Fruit fly (Drosophila melanogaster) whole organism, embryonic: ENCODE measurements around the gene GluRIA.

Source experiments
- Abd-B ChIP-seq: fragments of 200-800 bp; sonication (Bioruptor generic); optimal IDR thresholded peaks from 2 replicates; lab custom pipeline; 2018; ENCODE audit warnings: missing biosample characterization, mild to moderate bottlenecking, missing genetic modification characterization, moderate library complexity
- CG10366 ChIP-seq: fragments of 200-800 bp; sonication (Bioruptor generic); IDR thresholded peaks from 2 replicates; pipeline ENCODE4 v1.3.6; 2022; ENCODE audit warnings: missing biosample characterization, missing genetic modification characterization
- CG10654 ChIP-seq: fragments of 200-800 bp; sonication (Bioruptor generic); optimal IDR thresholded peaks from 2 replicates; lab custom pipeline; 2016; ENCODE audit warnings: missing biosample characterization, missing genetic modification characterization
- CG10959 ChIP-seq: fragments of 200-800 bp; sonication (Bioruptor generic); IDR thresholded peaks from 2 replicates; pipeline ENCODE4 v1.3.6; 2022; ENCODE audit warnings: missing biosample characterization, missing genetic modification characterization
- CG11504 ChIP-seq: fragments of 200-800 bp; sonication (Bioruptor generic); optimal IDR thresholded peaks from 3 replicates; lab custom pipeline; 2019; ENCODE audit warnings: missing biosample characterization, mild to moderate bottlenecking, missing genetic modification characterization, moderate library complexity
- CG11560 ChIP-seq: fragments of 200-800 bp; sonication (Bioruptor generic); IDR thresholded peaks from 3 replicates; pipeline ENCODE4 v1.3.6; 2022; ENCODE audit warnings: missing biosample characterization, missing genetic modification characterization
- CG13775 ChIP-seq: fragments of 200-800 bp; sonication (Bioruptor generic); optimal IDR thresholded peaks from 3 replicates; lab custom pipeline; 2017; ENCODE audit warnings: missing biosample characterization, mild to moderate bottlenecking, missing genetic modification characterization
- CG14860 ChIP-seq: fragments of 200-800 bp; sonication (Bioruptor generic); IDR thresholded peaks from 3 replicates; pipeline ENCODE4 v1.3.6; 2022; ENCODE audit warnings: missing biosample characterization, missing genetic modification characterization; ENCODE audit not compliant: partially characterized antibody
- CG16779 ChIP-seq: fragments of 200-800 bp; sonication (Bioruptor generic); IDR thresholded peaks from 2 replicates; pipeline ENCODE4 v1.3.6; 2022; ENCODE audit warnings: missing biosample characterization, missing genetic modification characterization
- CG17802 ChIP-seq: fragments of 200-800 bp; sonication (Bioruptor generic); optimal IDR thresholded peaks from 2 replicates; lab custom pipeline; 2018; ENCODE audit warnings: missing biosample characterization, mild to moderate bottlenecking, missing genetic modification characterization, moderate library complexity
- CG18476 ChIP-seq: fragments of 200-800 bp; sonication (Bioruptor generic); optimal IDR thresholded peaks from 2 replicates; lab custom pipeline; 2016; ENCODE audit warnings: missing biosample characterization, mild to moderate bottlenecking, missing genetic modification characterization
- CG2129 ChIP-seq: fragments of 200-800 bp; sonication (Bioruptor generic); IDR thresholded peaks from 2 replicates; pipeline ENCODE4 v1.3.6; 2022; ENCODE audit warnings: missing biosample characterization, missing genetic modification characterization; ENCODE audit not compliant: partially characterized antibody
- CG30020 ChIP-seq: fragments of 200-800 bp; optimal IDR thresholded peaks from 2 replicates; lab custom pipeline; 2019; ENCODE audit warnings: missing biosample characterization, mild to moderate bottlenecking, missing genetic modification characterization, moderate library complexity
- CG31441 ChIP-seq: fragments of 200-800 bp; sonication (Bioruptor generic); IDR thresholded peaks from 2 replicates; pipeline ENCODE4 v1.3.6; 2022; ENCODE audit warnings: missing biosample characterization, missing genetic modification characterization
- CG3407 ChIP-seq: fragments of 200-800 bp; sonication (Bioruptor generic); optimal IDR thresholded peaks from 2 replicates; lab custom pipeline; 2018; ENCODE audit warnings: missing biosample characterization, mild to moderate bottlenecking, missing genetic modification characterization
- CG3726 ChIP-seq: fragments of 200-800 bp; sonication (Bioruptor generic); IDR thresholded peaks from 3 replicates; pipeline ENCODE4, ENCODE4 v1.3.6; 2022; ENCODE audit warnings: missing biosample characterization, missing genetic modification characterization
- CG43689 ChIP-seq: fragments of 200-800 bp; sonication (Bioruptor generic); IDR thresholded peaks from 2 replicates; pipeline ENCODE4 v1.3.6; 2022; ENCODE audit warnings: missing biosample characterization, missing genetic modification characterization
- CG4707 ChIP-seq: fragments of 200-800 bp; sonication (Bioruptor generic); optimal IDR thresholded peaks from 2 replicates; lab custom pipeline; 2018; ENCODE audit warnings: missing biosample characterization, mild to moderate bottlenecking, missing genetic modification characterization, moderate library complexity
- CG6254 ChIP-seq: fragments of 200-800 bp; sonication (Bioruptor generic); optimal IDR thresholded peaks from 3 replicates; lab custom pipeline; 2017; ENCODE audit warnings: mild to moderate bottlenecking, missing biosample characterization, missing genetic modification reagents, missing genetic modification characterization
- CG7372 ChIP-seq: fragments of 200-800 bp; sonication (Bioruptor generic); IDR thresholded peaks from 2 replicates; pipeline ENCODE4 v1.3.6; 2022; ENCODE audit warnings: missing biosample characterization, missing genetic modification characterization
- CG9727 ChIP-seq: fragments of 200-800 bp; sonication (Bioruptor generic); optimal IDR thresholded peaks from 3 replicates; lab custom pipeline; 2017; ENCODE audit warnings: missing biosample characterization, mild to moderate bottlenecking, missing genetic modification characterization
- CG9932 ChIP-seq: fragments of 200-800 bp; sonication (Bioruptor generic); IDR thresholded peaks from 2 replicates; pipeline ENCODE4 v1.3.6; 2022; ENCODE audit warnings: missing biosample characterization, missing genetic modification characterization
- Dbx ChIP-seq: fragments of 200-800 bp; sonication (Bioruptor generic); IDR thresholded peaks from 3 replicates; pipeline ENCODE4 v1.3.6; 2022; ENCODE audit warnings: missing biosample characterization, missing genetic modification characterization
- Dfd ChIP-seq, 2 experiments: fragments of >200 bp; optimal IDR thresholded peaks; 2 replicates each; lab custom pipeline; 2017; ENCODE audit warnings: missing biosample characterization in 2 of 2, missing genetic modification characterization in 2 of 2
- ERR ChIP-seq: fragments of 200-800 bp; sonication (Bioruptor generic); optimal IDR thresholded peaks from 2 replicates; lab custom pipeline; 2016; ENCODE audit warnings: missing biosample characterization, missing genetic modification characterization
- HHEX ChIP-seq: fragments of 200-800 bp; sonication (Bioruptor generic); optimal IDR thresholded peaks from 3 replicates; lab custom pipeline; 2017; ENCODE audit warnings: missing biosample characterization, mild to moderate bottlenecking, missing genetic modification characterization, missing genetic modification reagents
- HLHmδ ChIP-seq: fragments of 200-800 bp; sonication (Bioruptor generic); optimal IDR thresholded peaks from 2 replicates; lab custom pipeline; 2018; ENCODE audit warnings: missing biosample characterization, mild to moderate bottlenecking, missing genetic modification characterization, moderate library complexity
- Hey ChIP-seq: fragments of 200-800 bp; sonication (Bioruptor generic); optimal IDR thresholded peaks from 3 replicates; lab custom pipeline; 2018; ENCODE audit warnings: missing biosample characterization, mild to moderate bottlenecking, missing genetic modification characterization
- Hr39 ChIP-seq: fragments of >200 bp; optimal IDR thresholded peaks from 2 replicates; lab custom pipeline; 2017
- Hsf ChIP-seq: fragments of 200-800 bp; sonication (Bioruptor generic); optimal IDR thresholded peaks from 3 replicates; lab custom pipeline; 2016; ENCODE audit warnings: missing biosample characterization, missing genetic modification characterization
- Meics ChIP-seq: fragments of 200-800 bp; sonication (Bioruptor generic); optimal IDR thresholded peaks from 2 replicates; lab custom pipeline; 2017; ENCODE audit warnings: missing biosample characterization, mild to moderate bottlenecking, missing genetic modification characterization
- NC2β ChIP-seq: fragments of 200-800 bp; sonication (Bioruptor generic); optimal IDR thresholded peaks from 2 replicates; lab custom pipeline; 2016; ENCODE audit warnings: missing biosample characterization, missing genetic modification characterization
- Scr ChIP-seq: fragments of 200-800 bp; sonication (Bioruptor generic); IDR thresholded peaks from 2 replicates; pipeline ENCODE4 v1.3.6; 2022; ENCODE audit warnings: missing biosample characterization, missing genetic modification characterization; ENCODE audit not compliant: partially characterized antibody
- Vsx1 ChIP-seq: fragments of 200-800 bp; sonication (Bioruptor generic); optimal IDR thresholded peaks from 2 replicates; lab custom pipeline; 2017; ENCODE audit warnings: missing biosample characterization, mild to moderate bottlenecking, missing genetic modification characterization, missing genetic modification reagents
- abd-A ChIP-seq: fragments of 200-800 bp; sonication (Bioruptor generic); optimal IDR thresholded peaks from 3 replicates; lab custom pipeline; 2019; ENCODE audit warnings: missing biosample characterization, mild to moderate bottlenecking, missing genetic modification characterization, moderate library complexity
- ac ChIP-seq: fragments of 200-800 bp; sonication (Bioruptor generic); optimal IDR thresholded peaks from 3 replicates; lab custom pipeline; 2017; ENCODE audit warnings: missing biosample characterization, mild to moderate bottlenecking, missing genetic modification characterization
- ase ChIP-seq: fragments of 200-800 bp; sonication (Bioruptor generic); IDR thresholded peaks from 3 replicates; pipeline ENCODE4 v1.3.6; 2022; ENCODE audit warnings: missing biosample characterization, missing genetic modification characterization
- br ChIP-seq: fragments of >200 bp; optimal IDR thresholded peaks from 2 replicates; lab custom pipeline; 2017
- bsh ChIP-seq, 2 experiments: fragments of 200-800 bp; sonication (Bioruptor generic); optimal IDR thresholded peaks; 2 replicates each; lab custom pipeline; 2017 to 2018; ENCODE audit warnings: mild to moderate bottlenecking in 2 of 2, missing biosample characterization in 2 of 2, missing genetic modification characterization in 2 of 2, moderate library complexity in 1 of 2
- cato ChIP-seq: fragments of 200-800 bp; sonication (Bioruptor generic); optimal IDR thresholded peaks from 2 replicates; lab custom pipeline; 2016; ENCODE audit warnings: missing biosample characterization, missing genetic modification characterization, borderline replicate concordance
- disco-r ChIP-seq: fragments of 200-800 bp; sonication (Bioruptor generic); optimal IDR thresholded peaks from 2 replicates; lab custom pipeline; 2016; ENCODE audit warnings: missing biosample characterization, missing genetic modification characterization
- fu2 ChIP-seq: fragments of 200-800 bp; sonication (Bioruptor generic); optimal IDR thresholded peaks from 2 replicates; lab custom pipeline; 2016; ENCODE audit warnings: missing biosample characterization, missing genetic modification characterization
- gce ChIP-seq: fragments of 200-800 bp; sonication (Bioruptor generic); IDR thresholded peaks from 3 replicates; pipeline ENCODE4 v1.3.6; 2022; ENCODE audit warnings: missing biosample characterization, missing genetic modification characterization
- gro ChIP-seq: fragments of 200-800 bp; sonication (Bioruptor generic); optimal IDR thresholded peaks from 2 replicates; lab custom pipeline; 2016; ENCODE audit warnings: missing biosample characterization, missing genetic modification characterization
- ind ChIP-seq: fragments of 200-800 bp; sonication (Bioruptor generic); optimal IDR thresholded peaks from 3 replicates; lab custom pipeline; 2016; ENCODE audit warnings: missing biosample characterization, missing genetic modification characterization
- insv ChIP-seq, 2 experiments: fragments of 200-800 bp; sonication (Bioruptor generic); optimal IDR thresholded peaks; 3 replicates each; lab custom pipeline; 2016 to 2018; ENCODE audit warnings: missing biosample characterization in 2 of 2, missing genetic modification characterization in 2 of 2
- lab ChIP-seq: fragments of 200-800 bp; sonication (Bioruptor generic); optimal IDR thresholded peaks from 3 replicates; lab custom pipeline; 2017; ENCODE audit warnings: missing biosample characterization, missing genetic modification characterization, mild to moderate bottlenecking, moderate library complexity, missing genetic modification reagents
- nmo ChIP-seq: fragments of 200-800 bp; sonication (Bioruptor generic); optimal IDR thresholded peaks from 2 replicates; lab custom pipeline; 2018; ENCODE audit warnings: missing biosample characterization, mild to moderate bottlenecking, missing genetic modification characterization, moderate library complexity
- pnt ChIP-seq: fragments of 200-800 bp; sonication (Bioruptor generic); optimal IDR thresholded peaks from 3 replicates; lab custom pipeline; 2016; ENCODE audit warnings: missing biosample characterization, missing genetic modification characterization
- slp2 ChIP-seq: fragments of 200-800 bp; sonication (Bioruptor generic); optimal IDR thresholded peaks from 2 replicates; lab custom pipeline; 2016; ENCODE audit warnings: missing biosample characterization, missing genetic modification characterization
- zfh1 ChIP-seq: fragments of 200-800 bp; sonication (Bioruptor generic); IDR thresholded peaks from 3 replicates; pipeline ENCODE4 v1.3.6; 2022; ENCODE audit warnings: missing biosample characterization, missing genetic modification characterization

Gene GluRIA

DNA sequence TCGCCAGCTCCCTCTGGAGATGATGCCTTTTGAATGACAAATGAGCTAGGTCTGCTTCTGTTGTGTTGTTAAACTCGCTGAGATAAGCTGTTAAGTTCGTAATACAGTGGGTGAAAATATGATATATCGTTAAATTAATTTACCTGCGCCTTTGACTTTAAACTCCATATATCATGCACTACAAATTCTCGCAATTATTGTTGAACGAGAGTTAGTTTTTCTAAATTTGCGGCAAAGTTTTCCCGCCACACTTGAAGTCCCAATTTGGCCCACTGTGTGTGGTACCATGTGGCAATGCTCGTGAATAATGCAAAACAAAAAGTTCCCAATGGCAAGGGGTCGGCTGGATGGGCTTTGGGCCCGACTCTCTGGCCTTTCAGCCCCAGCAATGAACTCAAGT is 47.1 kb upstream of the GluRIA start (continued):
- TF ChIP-seq HLHmδ (GFP tag; lab: Kevin White, UChicago) (no peak), insv (GFP tag; optimal IDR thresholded peaks at IDR 0.05; lab: Kevin White, UChicago) (no peak), NC2β (GFP tag; lab: Kevin White, UChicago) (no peak), CG18476 (GFP tag; lab: Kevin White, UChicago) (no peak), CG10654 (GFP tag; lab: Kevin White, UChicago) (peak; percentile 44), CG10959 (no peak), CG2129 (GFP tag; lab: Robert Waterston, UW) (no peak), bsh (GFP tag; optimal IDR thresholded peaks at IDR 0.05; lab: Kevin White, UChicago) (no peak), CG4707 (GFP tag; lab: Kevin White, UChicago) (peak; percentile 76), CG9727 (peak; percentile 27), ERR (GFP tag; lab: Kevin White, UChicago) (peak; percentile 48), br (lab: Kevin White, UChicago) (no peak), CG10366 (peak; percentile 69), CG43689 (0 out of 2 replicates have a peak, but pooled peaks have one; percentile 28), abd-A (tag; lab: Kevin White, UChicago) (no peak), slp2 (GFP tag; lab: Kevin White, UChicago) (peak; percentile 16), HHEX (GFP tag; lab: Kevin White, UChicago) (peak; percentile 58), CG16779 (0 out of 2 replicates have a peak, but pooled peaks have one; percentile 30), Dbx (GFP tag; lab: Robert Waterston, UW) (peak; percentile 47; the same call in 1 of the 3 replicates), CG13775 (GFP tag; lab: Kevin White, UChicago) (no peak), cato (GFP tag; lab: Kevin White, UChicago) (peak; percentile 19), Dfd (GFP tag; optimal IDR thresholded peaks at IDR 0.05; lab: Kevin White, UChicago) (no peak), pnt (GFP tag; lab: Kevin White, UChicago) (peak; percentile 39), ind (GFP tag; lab: Kevin White, UChicago) (peak; percentile 61), Hey (tag; lab: Kevin White, UChicago) (no peak), gce (GFP tag; lab: Robert Waterston, UW) (peak; percentile 75; the same call in 2 of the 3 replicates), CG31441 (peak; percentile 58), ase (GFP tag; lab: Robert Waterston, UW) (peak; percentile 72; the same call in 2 of the 3 replicates), CG17802 (tag; lab: Kevin White, UChicago) (no peak), CG6254 (GFP tag; lab: Kevin White, UChicago) (no peak), CG7372 (GFP tag; lab: Robert Waterston, UW) (peak; percentile 56), CG3726 (GFP tag; lab: Robert Waterston, UW) (0 out of 3 replicates have a peak, but pooled peaks have one; percentile 19), CG30020 (no peak), CG14860 (no peak), CG3407 (no peak), gro (GFP tag; lab: Kevin White, UChicago) (peak; percentile 13), Hsf (GFP tag; lab: Kevin White, UChicago) (peak; percentile 54), Hr39 (lab: Kevin White, UChicago) (no peak), Abd-B (GFP tag; lab: Kevin White, UChicago) (peak; percentile 70), CG11504 (tag; lab: Kevin White, UChicago) (peak; percentile 82), Vsx1 (GFP tag; lab: Kevin White, UChicago) (no peak), disco-r (GFP tag; lab: Kevin White, UChicago) (no peak), ac (no peak), fu2 (GFP tag; lab: Kevin White, UChicago) (peak; percentile 32), CG11560 (tag; lab: Robert Waterston, UW) (peak; percentile 28; the same call in 1 of the 3 replicates), nmo (GFP tag; lab: Kevin White, UChicago) (peak; percentile 65), lab (peak; percentile 81), Meics (GFP tag; lab: Kevin White, UChicago) (peak; percentile 68), CG9932 (GFP tag; lab: Robert Waterston, UW) (peak; percentile 42; the same call in 1 of the 2 replicates), Scr (GFP tag; lab: Robert Waterston, UW) (no peak), zfh1 (GFP tag; lab: Robert Waterston, UW) (peak; percentile 68; the same call in 1 of the 3 replicates)
